Worm (Caenorhabditis elegans) whole organism, L1 larva: Measurements from ENCODE around the gene T19D12.2.
A peak's percentile ranks its signal among the peaks of the same experiment; 100 is the strongest.

Experiments
- C16A3.4 ChIP-seq: fragments of 150-350 bp; optimal IDR thresholded peaks from 2 replicates; lab custom pipeline; 2014; ENCODE audit warnings: missing biosample characterization, missing genetic modification characterization
- Y116A8C.19 ChIP-seq: sonication (generic microtip); optimal IDR thresholded peaks from 2 replicates; lab custom pipeline; 2016; ENCODE audit warnings: missing compliant biosample characterization, missing genetic modification characterization, borderline replicate concordance
- alr-1 ChIP-seq: fragments of 200-800 bp; sonication (Bioruptor generic); optimal IDR thresholded peaks from 2 replicates; lab custom pipeline; 2018; ENCODE audit warnings: borderline replicate concordance, mild to moderate bottlenecking, missing genetic modification characterization, missing compliant biosample characterization
- aly-2 ChIP-seq: fragments of 150-350 bp; optimal IDR thresholded peaks from 2 replicates; lab custom pipeline; 2014; ENCODE audit warnings: missing biosample characterization, missing genetic modification characterization
- blmp-1 ChIP-seq: fragments of 150-350 bp; optimal IDR thresholded peaks from 2 replicates; lab custom pipeline; 2014; ENCODE audit warnings: missing biosample characterization, missing genetic modification characterization
- ceh-63 ChIP-seq: fragments of 200-800 bp; sonication (Bioruptor generic); optimal IDR thresholded peaks from 2 replicates; lab custom pipeline; 2018; ENCODE audit warnings: mild to moderate bottlenecking, missing genetic modification characterization, missing compliant biosample characterization
- dpl-1 ChIP-seq, 3 experiments: fragments of 150-350 bp in 2 of 3; sonication (generic microtip) in 1 of 3; optimal IDR thresholded peaks; 2 replicates each; lab custom pipeline; 2014 to 2017; ENCODE audit warnings: missing biosample characterization in 3 of 3, missing genetic modification characterization in 3 of 3, missing genetic modification reagents in 3 of 3
- efl-1 ChIP-seq, 4 experiments: fragments of 150-350 bp; optimal IDR thresholded peaks in 3 of 4; peaks in 1 of 4; 1 replicate in 1 of 4; 2 replicates in 3 of 4; lab custom pipeline; 2014; ENCODE audit warnings: missing biosample characterization in 2 of 4, missing genetic modification characterization in 2 of 4, missing genetic modification reagents in 2 of 4
- elt-2 ChIP-seq: sonication (generic microtip); optimal IDR thresholded peaks from 2 replicates; lab custom pipeline; 2016; ENCODE audit warnings: missing genetic modification characterization, mild to moderate bottlenecking, inconsistent platforms, missing compliant biosample characterization, missing genetic modification reagents
- elt-3 ChIP-seq, 6 experiments: fragments of 150-350 bp in 1 of 6; sonication (generic microtip); optimal IDR thresholded peaks; 2 replicates each; lab custom pipeline; 2017 to 2018; ENCODE audit warnings: missing biosample characterization in 6 of 6, missing genetic modification characterization in 6 of 6, inconsistent platforms in 1 of 6
- ets-5 ChIP-seq: fragments of 200-800 bp; sonication (Bioruptor generic); IDR thresholded peaks from 2 replicates; pipeline ENCODE4 v1.3.6; 2022; ENCODE audit warnings: missing genetic modification characterization, missing compliant biosample characterization
- fkh-10 ChIP-seq: sonication (generic microtip); optimal IDR thresholded peaks from 2 replicates; lab custom pipeline; 2017; ENCODE audit warnings: missing biosample characterization, missing genetic modification reagents, missing genetic modification characterization
- fos-1 ChIP-seq: fragments of 150-350 bp; optimal IDR thresholded peaks from 2 replicates; lab custom pipeline; 2014; ENCODE audit warnings: missing biosample characterization, missing genetic modification characterization
- hpl-2 ChIP-seq: fragments of 150-350 bp; optimal IDR thresholded peaks from 2 replicates; lab custom pipeline; 2014; ENCODE audit warnings: missing biosample characterization, missing genetic modification reagents, missing genetic modification characterization
- lin-14 ChIP-seq: fragments of 200-800 bp; sonication (Bioruptor generic); optimal IDR thresholded peaks from 2 replicates; lab custom pipeline; 2018; ENCODE audit warnings: mild to moderate bottlenecking, missing genetic modification characterization, moderate library complexity, missing compliant biosample characterization
- lsy-2 ChIP-seq, 2 experiments: fragments of 150-350 bp; optimal IDR thresholded peaks; 2 replicates each; lab custom pipeline; 2014; ENCODE audit warnings: missing biosample characterization in 2 of 2, missing genetic modification characterization in 2 of 2
- mdl-1 ChIP-seq, 2 experiments: fragments of 150-350 bp; optimal IDR thresholded peaks; 2 replicates each; lab custom pipeline; 2014 to 2017; ENCODE audit warnings: missing biosample characterization in 2 of 2, missing genetic modification characterization in 2 of 2, inconsistent platforms in 1 of 2
- nhr-11 ChIP-seq: fragments of 150-350 bp; optimal IDR thresholded peaks from 2 replicates; lab custom pipeline; 2014; ENCODE audit warnings: missing biosample characterization, missing genetic modification characterization
- nhr-20 ChIP-seq: sonication (generic microtip); optimal IDR thresholded peaks from 2 replicates; lab custom pipeline; 2016; ENCODE audit warnings: mild to moderate bottlenecking, missing genetic modification characterization, missing compliant biosample characterization
- nhr-47 ChIP-seq: sonication (generic microtip); optimal IDR thresholded peaks from 2 replicates; lab custom pipeline; 2016; ENCODE audit warnings: mild to moderate bottlenecking, missing genetic modification characterization, moderate library complexity, missing compliant biosample characterization
- nhr-76 ChIP-seq: sonication (generic microtip); optimal IDR thresholded peaks from 2 replicates; lab custom pipeline; 2017; ENCODE audit warnings: missing biosample characterization, missing genetic modification characterization
- nhr-77 ChIP-seq: fragments of 150-350 bp; optimal IDR thresholded peaks from 2 replicates; lab custom pipeline; 2014; ENCODE audit warnings: missing biosample characterization, missing genetic modification characterization
- nhr-85 ChIP-seq: sonication (generic microtip); peaks from one replicate; lab custom pipeline; 2016; ENCODE audit warnings: missing genetic modification characterization, inconsistent platforms, missing compliant biosample characterization
- pax-3 ChIP-seq: fragments of 200-800 bp; sonication (Bioruptor generic); optimal IDR thresholded peaks from 2 replicates; lab custom pipeline; 2018; ENCODE audit warnings: mild to moderate bottlenecking, missing genetic modification characterization, moderate library complexity, missing compliant biosample characterization
- snpc-4 ChIP-seq: fragments of 150-350 bp; optimal IDR thresholded peaks from 2 replicates; lab custom pipeline; 2014; ENCODE audit warnings: missing biosample characterization, missing genetic modification characterization
- snu-23 ChIP-seq: sonication (generic microtip); optimal IDR thresholded peaks from 2 replicates; lab custom pipeline; 2016; ENCODE audit warnings: missing genetic modification characterization, missing compliant biosample characterization
- sptf-1 ChIP-seq: fragments of 150-350 bp; optimal IDR thresholded peaks from 2 replicates; lab custom pipeline; 2014; ENCODE audit warnings: missing biosample characterization, missing genetic modification characterization
- swsn-7 ChIP-seq: sonication (generic microtip); optimal IDR thresholded peaks from 2 replicates; lab custom pipeline; 2016; ENCODE audit warnings: missing genetic modification characterization, missing compliant biosample characterization
- tlp-1 ChIP-seq: fragments of 150-350 bp; optimal IDR thresholded peaks from 2 replicates; lab custom pipeline; 2014; ENCODE audit warnings: missing biosample characterization, missing genetic modification characterization
- unc-62 ChIP-seq: fragments of 150-350 bp; optimal IDR thresholded peaks from 2 replicates; lab custom pipeline; 2014; ENCODE audit warnings: missing biosample characterization, missing genetic modification reagents, missing genetic modification characterization
- vab-15 ChIP-seq: sonication (generic microtip); optimal IDR thresholded peaks from 2 replicates; lab custom pipeline; 2017; ENCODE audit warnings: missing genotype, mild to moderate bottlenecking, missing genetic modification characterization, missing compliant biosample characterization
- ztf-11 ChIP-seq, 2 experiments: sonication (generic microtip); optimal IDR thresholded peaks; 2 replicates each; lab custom pipeline; 2016 to 2017; ENCODE audit warnings: missing genetic modification characterization in 2 of 2, missing biosample characterization in 1 of 2, missing compliant biosample characterization in 1 of 2
- ztf-4 ChIP-seq: fragments of 150-350 bp; optimal IDR thresholded peaks from 2 replicates; lab custom pipeline; 2014; ENCODE audit warnings: missing biosample characterization, missing genetic modification characterization

T19D12.2 gene

ce11 chrII:6709680-6710079 lies 48.5 kb downstream of the T19D12.2 start:
- TF ChIP-seq tlp-1 (tag; lab: Kevin White, UChicago) (no peak), fkh-10 (GFP tag; lab: Kevin White, UChicago) (peak; percentile 67), lin-14 (GFP tag; lab: Kevin White, UChicago) (peak; percentile 49), ztf-11 (tag; optimal IDR thresholded peaks at IDR 0.05; lab: Kevin White, UChicago) (no peak), blmp-1 (tag; lab: Kevin White, UChicago) (peak; percentile 29)

DNA sequence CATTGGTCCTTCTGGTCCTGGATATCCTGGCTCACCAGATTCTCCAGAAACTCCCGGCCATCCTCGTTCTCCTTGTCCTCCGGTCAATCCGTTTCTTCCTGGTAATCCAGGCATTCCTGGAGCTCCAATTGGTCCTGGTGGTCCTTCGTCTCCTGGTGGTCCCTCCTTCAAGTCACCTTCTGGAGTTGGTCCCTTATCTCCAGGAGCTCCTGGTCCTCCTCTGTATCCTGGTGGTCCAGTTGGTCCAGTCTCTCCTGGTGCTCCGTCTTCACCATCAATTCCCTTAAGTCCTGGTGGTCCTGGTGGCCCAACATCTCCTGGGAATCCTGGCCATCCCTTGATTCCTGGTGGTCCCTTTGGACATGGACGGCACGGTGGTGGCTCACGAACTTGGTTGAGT lies 49.5 kb downstream of the T19D12.2 start:
- TF ChIP-seq efl-1 (optimal IDR thresholded peaks at IDR 0.05; lab: Kevin White, UChicago) (no peak), efl-1 (GFP tag; optimal IDR thresholded peaks at IDR 0.05 in 1 of 2; lab: Kevin White, UChicago) (peak in 1 of 2 experiments; percentile 14), sptf-1 (tag; lab: Kevin White, UChicago) (no peak), Y116A8C.19 (no peak)

DNA sequence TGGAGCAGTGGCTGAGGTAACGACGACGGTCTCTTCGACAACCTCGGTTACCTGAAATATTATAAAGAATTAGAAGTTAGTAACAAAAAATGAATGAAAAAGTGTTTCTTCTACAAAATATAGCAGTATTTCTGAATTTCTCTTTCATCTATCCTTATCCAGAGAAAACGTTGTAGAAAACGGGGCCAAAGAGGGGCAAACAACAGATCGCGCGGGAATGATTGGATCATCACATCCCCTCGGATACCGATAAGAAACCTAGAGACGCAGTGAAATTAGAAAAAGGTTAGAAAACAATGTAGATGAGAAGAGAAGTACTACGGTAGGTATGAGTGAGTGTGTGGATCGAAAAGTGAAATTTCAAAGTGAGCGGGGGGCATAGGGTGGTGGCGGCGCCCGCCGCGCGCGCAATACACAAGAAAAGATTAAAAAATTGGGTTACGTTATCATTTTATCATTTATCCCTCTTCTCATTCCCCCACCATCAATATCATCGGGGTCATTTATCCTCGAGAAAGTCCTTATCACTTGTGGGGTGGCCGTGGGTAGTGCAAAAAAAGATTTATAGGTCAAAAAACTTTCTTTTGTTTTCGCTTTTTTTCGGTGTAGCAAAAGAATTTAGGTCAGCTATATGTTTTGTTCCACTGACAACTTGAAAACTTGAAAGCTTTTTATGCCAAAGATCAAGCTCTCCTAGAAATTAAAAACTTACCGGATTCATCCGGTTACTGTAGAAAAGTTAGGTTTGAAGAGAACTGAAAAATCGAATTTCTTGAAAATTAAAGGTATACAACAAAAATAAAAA lies 51.2 kb downstream of the T19D12.2 start, which contains the start of the genes dpy-10 and T14B4.19:
dpy-10 (minus strand) TSS at position 51 of the 805 bp plus-strand sequence.
T14B4.19 (minus strand) TSS at position 755 of the 805 bp plus-strand sequence.
- TF ChIP-seq nhr-20: no peak
- no peak for TF ChIP-seq elt-2 (tag; lab: Kevin White, UChicago)
- TF ChIP-seq nhr-47 (tag; lab: Kevin White, UChicago): no peak
- TF ChIP-seq blmp-1 (tag; lab: Kevin White, UChicago): peak; percentile 99
- no peak for TF ChIP-seq nhr-76 (tag; lab: Kevin White, UChicago)
- TF ChIP-seq snu-23 (GFP tag; lab: Kevin White, UChicago): no peak
- no peak for TF ChIP-seq aly-2 (tag; lab: Kevin White, UChicago)
- no peak for TF ChIP-seq pax-3
- TF ChIP-seq snpc-4 (tag; lab: Kevin White, UChicago): no peak
- TF ChIP-seq ceh-63 (GFP tag; lab: Kevin White, UChicago): no peak
- TF ChIP-seq nhr-11 (tag; lab: Kevin White, UChicago): no peak
- TF ChIP-seq C16A3.4 (tag; lab: Kevin White, UChicago): no peak
- peak; percentile 64 for TF ChIP-seq nhr-85 (tag; lab: Kevin White, UChicago)
- no peak for TF ChIP-seq alr-1
- peak; percentile 42 for TF ChIP-seq lin-14 (GFP tag; lab: Kevin White, UChicago)
- TF ChIP-seq elt-3 (tag; optimal IDR thresholded peaks at IDR 0.05; lab: Kevin White, UChicago): peak in 2 of 6 experiments; percentile 87 to 98
- TF ChIP-seq, all 84 proteins: peak for 4

ce11 chrII:6713003-6713402 lies 51.9 kb downstream of the T19D12.2 start:
- TF ChIP-seq nhr-76 (tag; lab: Kevin White, UChicago) (no peak), fos-1 (tag; lab: Kevin White, UChicago) (no peak), mdl-1 (tag; optimal IDR thresholded peaks at IDR 0.05; lab: Kevin White, UChicago) (no peak), ztf-4 (tag; lab: Kevin White, UChicago) (no peak), dpl-1 (GFP tag; optimal IDR thresholded peaks at IDR 0.05; lab: Kevin White, UChicago) (no peak), ets-5 (GFP tag; lab: Robert Waterston, UW) (no peak), vab-15 (tag; lab: Kevin White, UChicago) (no peak), hpl-2 (no peak), unc-62 (no peak), nhr-77 (tag; lab: Kevin White, UChicago) (no peak), tlp-1 (tag; lab: Kevin White, UChicago) (no peak), aly-2 (tag; lab: Kevin White, UChicago) (no peak), Y116A8C.19 (no peak), C16A3.4 (tag; lab: Kevin White, UChicago) (no peak), pax-3 (no peak)

ce11 chrII:6713832-6714342 lies 52.8 kb downstream of the T19D12.2 start, which contains the start of gene dpy-2:
Gene dpy-2 (plus strand): TSS chrII:6714292.
- TF ChIP-seq lsy-2 (tag; optimal IDR thresholded peaks at IDR 0.05; lab: Kevin White, UChicago) (no peak), swsn-7 (tag; lab: Kevin White, UChicago) (no peak), blmp-1 (tag; lab: Kevin White, UChicago) (peak; percentile 99), elt-3 (tag; optimal IDR thresholded peaks at IDR 0.05; lab: Kevin White, UChicago) (peak in 1 of 6 experiments; percentile 11)
- TF ChIP-seq, all 84 proteins: peak for 2
